Fruit fly (Drosophila melanogaster) whole organism: Measurements from ENCODE around the gene Smyd5.

Experiments
- EcR ChIP-seq, 2 experiments: fragments of >200 bp; optimal IDR thresholded peaks; 2 replicates each; lab custom pipeline; 2017; ENCODE audit warnings: missing biosample characterization in 2 of 2, missing genetic modification characterization in 2 of 2, missing genetic modification reagents in 2 of 2
- pan ChIP-seq: fragments of >200 bp; optimal IDR thresholded peaks from 2 replicates; lab custom pipeline; 2017
- psq ChIP-seq: fragments of >200 bp; optimal IDR thresholded peaks from 2 replicates; lab custom pipeline; 2017

DNA sequence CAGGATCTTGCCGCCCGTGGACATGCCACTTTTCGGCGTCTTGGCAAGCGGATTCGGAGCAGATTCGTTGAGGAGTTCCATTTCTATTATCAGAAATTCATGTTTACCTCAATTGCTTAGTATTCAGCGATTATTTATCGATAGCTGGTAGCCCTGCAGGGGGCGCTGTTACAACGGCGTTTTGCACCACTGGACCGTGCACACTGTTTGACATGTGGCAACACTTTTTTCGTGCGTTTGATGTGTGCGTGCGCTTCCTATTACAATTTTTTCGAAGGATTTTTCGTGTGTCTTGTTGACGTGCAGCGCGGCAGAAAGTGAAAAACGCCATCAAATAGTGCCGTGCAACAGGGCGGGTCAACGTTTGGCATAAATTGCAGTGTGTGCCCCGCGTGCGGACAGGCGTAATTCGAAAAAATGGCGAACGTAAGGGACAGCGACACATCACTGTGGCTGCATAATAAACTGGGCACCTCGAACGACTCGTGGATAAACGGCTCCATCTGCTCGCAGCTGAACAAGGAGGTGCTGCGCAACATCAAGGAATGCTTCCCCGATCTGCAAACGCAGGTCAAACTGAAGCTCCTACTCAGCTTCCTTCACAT is 5.0 kb upstream of the Smyd5 start, which contains the start of the genes CG3337 and Nelf-A:
- TF ChIP-seq EcR (GFP tag; optimal IDR thresholded peaks at IDR 0.05; lab: Kevin White, UChicago): no peak
- TF ChIP-seq psq (lab: Kevin White, UChicago): no peak
- no peak for TF ChIP-seq pan (lab: Kevin White, UChicago)
